Worm (Caenorhabditis elegans) whole organism, L4/young adult: ENCODE results near the gene amx-3.

Experiments used
- W03F9.2 ChIP-seq: fragments of 150-350 bp; optimal IDR thresholded peaks from 2 replicates; lab custom pipeline; 2014; ENCODE audit warnings: missing biosample characterization, missing genetic modification characterization
- dao-5 ChIP-seq: sonication (generic microtip); optimal IDR thresholded peaks from 2 replicates; lab custom pipeline; 2016; ENCODE audit warnings: missing genotype, missing genetic modification characterization, moderate library complexity, missing compliant biosample characterization
- him-1 ChIP-seq: sonication (generic microtip); optimal IDR thresholded peaks from 2 replicates; lab custom pipeline; 2016; ENCODE audit warnings: missing genotype, missing genetic modification reagents, missing genetic modification characterization, missing compliant biosample characterization

The amx-3 gene

DNA sequence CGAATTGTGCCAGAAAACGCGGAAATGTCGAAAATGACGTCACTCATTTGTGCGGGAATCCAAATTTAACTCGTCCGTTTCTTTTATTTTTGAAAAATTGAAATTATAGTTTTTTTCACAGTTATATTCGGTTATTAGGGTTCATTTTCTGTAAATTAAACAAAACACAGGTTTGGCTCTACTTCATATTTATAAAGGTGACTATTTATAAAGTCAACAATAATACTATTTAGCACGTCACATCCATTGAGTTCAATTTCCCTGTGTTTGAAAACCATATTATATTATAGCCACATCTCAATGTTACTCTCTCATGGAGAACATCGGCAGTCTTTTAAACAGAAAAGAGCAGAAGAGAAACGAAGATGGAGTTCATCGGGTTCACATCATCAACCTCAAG lies 40.8 kb downstream of the amx-3 start, which contains the start of gene twk-35:
Gene twk-35 (plus strand): TSS at position 301 of the 400 bp plus-strand sequence.
- TF ChIP-seq dao-5 (no peak), him-1 (no peak), W03F9.2 (no peak)

DNA sequence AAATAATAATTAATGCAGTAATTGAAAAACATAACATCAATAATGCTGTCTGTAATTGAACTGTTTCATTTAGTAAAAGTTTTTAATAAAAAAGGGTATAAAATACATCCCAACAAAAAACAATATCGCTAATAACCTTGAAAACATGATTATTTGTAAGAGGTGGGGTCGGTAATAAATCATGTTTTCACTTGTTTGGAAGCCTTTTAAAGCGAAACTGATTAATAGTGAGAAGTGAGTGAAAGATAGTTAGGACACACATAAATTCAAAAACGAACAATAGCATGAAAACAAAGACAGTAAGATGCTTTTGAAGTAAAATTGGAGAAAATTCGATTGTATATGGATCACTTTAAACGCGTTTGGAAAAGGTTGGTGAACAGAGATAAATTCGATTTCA lies 42.4 kb downstream of the amx-3 start, which contains the start of gene try-4:
Gene try-4 (minus strand): TSS at position 74 of the 400 bp plus-strand sequence.
- no peak for TF ChIP-seq W03F9.2
- TF ChIP-seq dao-5: no peak
- no peak for TF ChIP-seq him-1

DNA sequence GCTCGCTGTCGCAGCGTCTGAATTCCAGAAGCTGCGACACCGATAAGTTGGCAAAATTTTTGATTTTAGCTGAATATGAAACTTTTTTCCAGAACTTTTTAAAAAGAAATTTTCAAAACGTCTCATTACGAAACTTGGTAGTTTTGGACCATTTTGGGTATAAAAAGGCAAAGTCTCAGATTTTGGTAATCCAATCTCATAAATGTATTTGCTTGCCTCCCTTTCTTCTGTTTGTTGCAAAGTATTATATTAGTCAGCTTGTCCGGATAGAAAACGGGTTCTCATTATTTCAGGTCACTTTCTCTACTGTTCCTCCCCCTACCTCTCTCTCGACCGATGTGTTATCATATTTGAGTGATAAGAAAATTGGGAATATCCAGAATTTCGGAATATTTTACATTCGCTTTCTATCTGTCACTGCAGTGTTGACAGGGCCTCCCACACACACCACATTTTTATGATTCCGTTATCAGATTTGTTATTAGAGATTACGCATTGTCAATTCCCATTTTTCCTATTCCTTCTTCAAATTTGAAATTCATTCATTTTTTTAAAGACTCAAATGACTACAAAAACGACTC lies 49.8 kb downstream of the amx-3 start, which contains the start of gene F31D4.5:
Gene F31D4.5 (plus strand): TSS at position 491 of the 581 bp plus-strand sequence.
- TF ChIP-seq him-1 (no peak), dao-5 (no peak), W03F9.2 (no peak)

DNA sequence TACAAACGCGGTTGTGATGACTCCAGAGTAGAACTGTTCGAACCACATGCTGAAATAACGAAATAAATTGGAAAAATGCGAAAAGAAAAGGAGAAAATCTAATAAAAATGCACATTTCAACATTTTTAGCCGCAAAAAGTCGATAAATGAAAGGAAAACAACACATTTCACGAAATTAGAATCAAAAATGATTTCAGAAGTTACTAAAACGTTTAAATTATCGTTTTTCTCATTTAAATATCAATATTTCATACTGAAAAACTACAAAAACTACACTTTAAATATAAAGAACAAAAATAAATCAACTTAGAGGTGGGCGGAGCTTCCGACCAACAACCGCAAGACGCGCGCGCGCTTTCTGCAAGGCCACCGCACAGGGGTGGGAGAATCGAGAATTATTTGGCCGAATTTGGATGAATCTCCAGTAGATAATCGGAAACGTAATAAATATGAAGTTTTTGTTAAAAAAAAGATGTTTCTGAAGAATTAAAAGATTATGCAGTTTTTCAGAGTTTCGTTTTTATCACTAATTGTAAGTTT lies 51.6 kb downstream of the amx-3 start, which contains the start of gene ndua-1:
Gene ndua-1 (minus strand): TSS at position 51 of the 540 bp plus-strand sequence.
- no peak for TF ChIP-seq dao-5
- TF ChIP-seq W03F9.2: peak; percentile 60
- TF ChIP-seq him-1: no peak

DNA sequence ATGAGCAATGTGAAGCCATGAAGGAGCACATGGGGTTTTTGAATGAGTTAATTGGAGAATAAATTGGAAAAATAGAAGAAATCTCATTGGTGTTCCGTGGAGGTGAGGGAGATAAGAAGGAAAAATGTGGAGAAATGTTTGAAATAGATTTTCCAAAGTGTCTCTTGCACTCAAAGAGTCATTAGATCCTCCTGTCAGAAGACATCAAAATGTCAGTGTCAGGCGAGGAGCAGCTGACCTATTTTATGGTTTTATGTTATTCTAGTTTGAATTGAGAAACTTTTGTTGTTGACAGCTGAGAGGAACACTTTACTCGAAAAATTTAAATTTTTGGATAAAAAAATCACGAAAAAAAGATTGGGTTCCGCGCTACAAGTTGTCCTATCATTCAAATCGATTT lies 52.9 kb downstream of the amx-3 start, which contains the start of gene clec-264:
Gene clec-264 (minus strand): TSS at position 122 of the 400 bp plus-strand sequence.
- TF ChIP-seq W03F9.2 (no peak), dao-5 (no peak), him-1 (no peak)
